Worm (Caenorhabditis elegans) whole organism, L3 larva: ENCODE measurements around the gene srbc-12.

Experiments used
- R02D3.7 ChIP-seq: fragments of 150-350 bp; optimal IDR thresholded peaks from 2 replicates; lab custom pipeline; 2014; ENCODE audit warnings: missing biosample characterization, missing genetic modification characterization
- ZK546.5 ChIP-seq: sonication (generic microtip); optimal IDR thresholded peaks from 2 replicates; lab custom pipeline; 2017; ENCODE audit warnings: missing biosample characterization, missing genetic modification characterization
- aly-2 ChIP-seq: fragments of 150-350 bp; optimal IDR thresholded peaks from 2 replicates; lab custom pipeline; 2014; ENCODE audit warnings: missing biosample characterization, missing genetic modification characterization
- ama-1 ChIP-seq: fragments of 150-350 bp; optimal IDR thresholded peaks from 2 replicates; lab custom pipeline; 2018
- ceh-16 ChIP-seq: sonication (generic microtip); optimal IDR thresholded peaks from 2 replicates; lab custom pipeline; 2017; ENCODE audit warnings: missing biosample characterization, missing genetic modification characterization
- ceh-82 ChIP-seq: fragments of 150-350 bp; optimal IDR thresholded peaks from 2 replicates; lab custom pipeline; 2014; ENCODE audit warnings: missing biosample characterization, missing genetic modification characterization
- ceh-9 ChIP-seq: sonication (generic microtip); optimal IDR thresholded peaks from 2 replicates; lab custom pipeline; 2018; ENCODE audit warnings: missing biosample characterization, missing genetic modification characterization
- daf-12 ChIP-seq: fragments of 150-350 bp; optimal IDR thresholded peaks from 2 replicates; lab custom pipeline; 2014; ENCODE audit warnings: missing biosample characterization, missing genetic modification reagents, missing genetic modification characterization
- egl-27 ChIP-seq: sonication (generic microtip); optimal IDR thresholded peaks from 4 replicates; lab custom pipeline; 2017; ENCODE audit warnings: missing biosample characterization, missing genetic modification reagents, missing genetic modification characterization
- egl-5 ChIP-seq: fragments of 150-350 bp; optimal IDR thresholded peaks from 2 replicates; lab custom pipeline; 2017; ENCODE audit warnings: missing biosample characterization, missing genetic modification reagents, missing genetic modification characterization, inconsistent platforms
- elt-3 ChIP-seq, 3 experiments: fragments of 150-350 bp in 1 of 3; sonication (generic microtip) in 2 of 3; optimal IDR thresholded peaks; 2 replicates in 2 of 3; 4 replicates in 1 of 3; lab custom pipeline; 2014 to 2017; ENCODE audit warnings: missing biosample characterization in 3 of 3, missing genetic modification characterization in 3 of 3
- eor-1 ChIP-seq, 2 experiments: fragments of 150-350 bp; optimal IDR thresholded peaks; 2 replicates each; lab custom pipeline; 2014 to 2018; ENCODE audit warnings: missing biosample characterization in 2 of 2, missing genetic modification characterization in 2 of 2
- fkh-10 ChIP-seq: sonication (generic microtip); optimal IDR thresholded peaks from 2 replicates; lab custom pipeline; 2017; ENCODE audit warnings: missing biosample characterization, missing genetic modification reagents, missing genetic modification characterization
- fkh-2 ChIP-seq: fragments of 150-350 bp; optimal IDR thresholded peaks from 2 replicates; lab custom pipeline; 2014; ENCODE audit warnings: missing biosample characterization, missing genetic modification reagents, missing genetic modification characterization
- fos-1 ChIP-seq: fragments of 150-350 bp; optimal IDR thresholded peaks from 2 replicates; lab custom pipeline; 2014; ENCODE audit warnings: missing biosample characterization, missing genetic modification characterization
- hmg-11 ChIP-seq: sonication (generic microtip); optimal IDR thresholded peaks from 2 replicates; lab custom pipeline; 2016; ENCODE audit warnings: missing genetic modification characterization, missing compliant biosample characterization
- lin-15B ChIP-seq: fragments of 150-350 bp; optimal IDR thresholded peaks from 2 replicates; lab custom pipeline; 2014; ENCODE audit warnings: missing biosample characterization, missing genetic modification characterization
- lin-39 ChIP-seq: fragments of 150-350 bp; optimal IDR thresholded peaks from 2 replicates; lab custom pipeline; 2018; ENCODE audit warnings: missing biosample characterization, missing genetic modification reagents, missing genetic modification characterization
- lsy-12 ChIP-seq: sonication (generic microtip); optimal IDR thresholded peaks from 2 replicates; lab custom pipeline; 2016; ENCODE audit warnings: mild to moderate bottlenecking, missing genetic modification characterization, missing compliant biosample characterization
- mml-1 ChIP-seq: fragments of 150-350 bp; sonication (generic microtip); optimal IDR thresholded peaks from 3 replicates; lab custom pipeline; 2014; ENCODE audit warnings: missing biosample characterization, missing genetic modification characterization
- nfya-1 ChIP-seq: sonication (generic microtip); optimal IDR thresholded peaks from 2 replicates; lab custom pipeline; 2017; ENCODE audit warnings: missing genetic modification characterization, mild to moderate bottlenecking, missing compliant biosample characterization, antibody characterized with exemption, moderate library complexity; ENCODE audit not compliant: insufficient read depth
- nhr-11 ChIP-seq: fragments of 150-350 bp; optimal IDR thresholded peaks from 2 replicates; lab custom pipeline; 2014; ENCODE audit warnings: missing biosample characterization, missing genetic modification characterization
- nhr-12 ChIP-seq: fragments of 150-350 bp; optimal IDR thresholded peaks from 2 replicates; lab custom pipeline; 2014; ENCODE audit warnings: missing biosample characterization, missing genetic modification characterization
- nhr-237 ChIP-seq: fragments of 150-350 bp; optimal IDR thresholded peaks from 2 replicates; lab custom pipeline; 2014; ENCODE audit warnings: missing biosample characterization, missing genetic modification characterization
- nhr-28 ChIP-seq: fragments of 150-350 bp; optimal IDR thresholded peaks from 2 replicates; lab custom pipeline; 2014; ENCODE audit warnings: missing biosample characterization, missing genetic modification characterization
- nhr-43 ChIP-seq: sonication (generic microtip); optimal IDR thresholded peaks from 2 replicates; lab custom pipeline; 2016; ENCODE audit warnings: mild to moderate bottlenecking, missing genetic modification characterization, missing compliant biosample characterization; ENCODE audit not compliant: poor library complexity, severe bottlenecking
- nhr-67 ChIP-seq: fragments of 150-350 bp; optimal IDR thresholded peaks from 2 replicates; lab custom pipeline; 2014; ENCODE audit warnings: missing biosample characterization, missing genetic modification characterization
- nhr-76 ChIP-seq: fragments of 150-350 bp; sonication (generic microtip); optimal IDR thresholded peaks from 5 replicates; lab custom pipeline; 2014; ENCODE audit warnings: missing biosample characterization, missing genetic modification characterization
- pha-4 ChIP-seq: fragments of 150-350 bp; optimal IDR thresholded peaks from 2 replicates; lab custom pipeline; 2014; ENCODE audit warnings: missing biosample characterization, missing genetic modification reagents, missing genetic modification characterization
- pqm-1 ChIP-seq: fragments of 150-350 bp; optimal IDR thresholded peaks from 2 replicates; lab custom pipeline; 2017; ENCODE audit warnings: missing biosample characterization, missing genetic modification characterization, inconsistent platforms
- sea-2 ChIP-seq: fragments of 150-350 bp; sonication (generic microtip); optimal IDR thresholded peaks from 4 replicates; lab custom pipeline; 2014; ENCODE audit warnings: missing biosample characterization, missing genetic modification reagents, missing genetic modification characterization
- skn-1 ChIP-seq: fragments of 150-350 bp; optimal IDR thresholded peaks from 2 replicates; lab custom pipeline; 2014; ENCODE audit warnings: missing biosample characterization, missing genetic modification characterization
- snpc-4 ChIP-seq: fragments of 150-350 bp; optimal IDR thresholded peaks from 2 replicates; lab custom pipeline; 2014; ENCODE audit warnings: missing biosample characterization, missing genetic modification characterization
- unc-39 ChIP-seq: sonication (generic microtip); optimal IDR thresholded peaks from 4 replicates; lab custom pipeline; 2017; ENCODE audit warnings: missing biosample characterization, missing genetic modification characterization
- unc-62 ChIP-seq: fragments of 150-350 bp; sonication (generic microtip); optimal IDR thresholded peaks from 4 replicates; lab custom pipeline; 2014; ENCODE audit warnings: missing biosample characterization, missing genetic modification reagents, missing genetic modification characterization
- zag-1 ChIP-seq: fragments of 150-350 bp; optimal IDR thresholded peaks from 2 replicates; lab custom pipeline; 2014; ENCODE audit warnings: missing biosample characterization, missing genetic modification characterization
- ztf-11 ChIP-seq: fragments of 150-350 bp; optimal IDR thresholded peaks from 2 replicates; lab custom pipeline; 2014; ENCODE audit warnings: missing biosample characterization, missing genetic modification characterization
- ztf-4 ChIP-seq: fragments of 150-350 bp; optimal IDR thresholded peaks from 2 replicates; lab custom pipeline; 2014; ENCODE audit warnings: missing biosample characterization, missing genetic modification characterization

srbc-12 gene

DNA sequence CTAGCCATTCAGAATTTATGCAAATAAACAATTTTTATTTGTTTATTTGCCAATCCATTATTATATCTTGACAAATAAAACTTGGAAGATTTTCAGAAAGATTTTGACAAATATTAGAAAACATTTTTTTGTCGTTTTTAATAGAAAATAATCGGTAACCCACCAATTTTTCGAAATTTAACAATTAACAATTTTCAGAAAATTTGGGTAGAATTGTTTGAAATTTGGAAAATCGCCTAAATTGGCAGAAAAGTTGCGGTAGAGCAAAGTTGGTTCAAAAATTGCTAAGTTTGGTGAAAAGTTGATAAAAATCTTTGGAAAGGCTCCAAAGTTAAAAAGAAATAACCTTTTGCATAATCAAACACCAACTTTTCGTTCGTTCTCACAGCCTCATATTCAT, 41.4 kb upstream of the srbc-12 start:
- TF ChIP-seq ama-1 (lab: Kevin White, UChicago) (no peak), nfya-1 (tag; lab: Kevin White, UChicago) (no peak), fos-1 (tag; lab: Kevin White, UChicago) (no peak), zag-1 (tag; lab: Kevin White, UChicago) (no peak), pha-4 (tag; lab: Kevin White, UChicago) (no peak), mml-1 (tag; lab: Kevin White, UChicago) (no peak), fkh-2 (no peak), unc-62 (no peak)

DNA sequence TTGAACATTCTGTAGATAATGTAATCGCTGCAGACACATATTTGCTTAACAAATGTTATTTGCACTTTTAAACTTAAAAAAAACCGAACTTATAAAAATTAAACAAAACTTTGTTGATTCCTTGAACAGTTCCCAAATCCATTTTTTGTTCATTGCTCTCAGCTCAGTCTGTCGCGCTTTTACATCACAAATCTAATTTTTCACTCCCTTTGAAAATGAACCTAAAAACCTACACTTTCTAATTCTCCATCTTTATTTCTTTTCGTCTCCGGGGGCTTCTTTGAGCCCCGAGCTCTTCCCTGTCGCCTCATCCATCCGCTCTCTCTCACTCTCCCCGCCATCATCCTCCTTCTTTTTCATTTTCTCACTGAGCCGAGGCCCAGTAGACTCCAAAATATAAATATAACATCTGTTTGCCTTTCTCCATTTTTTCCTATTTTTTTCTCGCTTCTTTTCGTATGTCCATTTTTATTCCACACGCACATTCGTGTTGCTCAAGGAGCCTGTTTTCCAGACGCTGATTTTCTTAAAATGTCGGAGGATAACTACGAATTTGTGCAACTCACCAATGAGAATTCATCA, 39.2 kb upstream of the srbc-12 start, which contains the start of gene R13D11.4:
Gene R13D11.4 (plus strand): TSS at position 532 of the 582 bp plus-strand sequence.
- TF ChIP-seq hmg-11 (peak; percentile 23), snpc-4 (no peak), egl-27 (tag; lab: Kevin White, UChicago) (no peak), ceh-16 (tag; lab: Kevin White, UChicago) (no peak), unc-39 (tag; lab: Kevin White, UChicago) (no peak), skn-1 (tag; lab: Kevin White, UChicago) (no peak), daf-12 (no peak), fkh-2 (no peak), mml-1 (tag; lab: Kevin White, UChicago) (no peak), elt-3 (tag; optimal IDR thresholded peaks at IDR 0.05; lab: Kevin White, UChicago) (no peak), ceh-9 (tag; lab: Kevin White, UChicago) (no peak), nfya-1 (tag; lab: Kevin White, UChicago) (peak; percentile 39), nhr-43 (tag; lab: Kevin White, UChicago) (no peak), fkh-10 (GFP tag; lab: Kevin White, UChicago) (peak; percentile 30), nhr-12 (tag; lab: Kevin White, UChicago) (no peak)

DNA sequence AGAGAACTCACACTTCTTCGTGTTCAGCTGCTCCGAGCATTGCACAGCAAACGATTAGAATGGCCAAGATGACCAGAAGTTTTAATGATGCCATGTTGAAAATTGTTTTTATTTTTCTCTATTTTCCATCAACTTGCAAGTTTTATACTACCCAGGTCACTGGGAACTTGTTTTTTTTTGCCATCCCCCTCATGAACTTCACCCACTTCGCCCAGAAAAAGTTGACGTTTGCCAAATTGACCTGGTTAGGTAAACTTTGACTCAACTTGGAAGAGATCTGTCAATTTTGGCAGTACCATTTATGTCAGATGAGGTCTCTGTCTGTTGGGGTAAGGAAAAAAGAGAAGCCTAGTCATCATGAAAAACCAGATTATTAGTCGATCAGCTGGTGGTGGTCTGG, 36.5 kb upstream of the srbc-12 start, which contains the start of gene R13D11.10:
Gene R13D11.10 (minus strand): TSS at position 101 of the 400 bp plus-strand sequence.
- TF ChIP-seq ZK546.5 (no peak), lin-15B (no peak), nhr-67 (no peak), fos-1 (tag; lab: Kevin White, UChicago) (no peak), nhr-11 (tag; lab: Kevin White, UChicago) (no peak), skn-1 (tag; lab: Kevin White, UChicago) (no peak), aly-2 (no peak), nhr-12 (tag; lab: Kevin White, UChicago) (no peak), unc-39 (tag; lab: Kevin White, UChicago) (no peak), hmg-11 (no peak), pqm-1 (tag; lab: Kevin White, UChicago) (no peak), ceh-82 (no peak), pha-4 (tag; lab: Kevin White, UChicago) (no peak), snpc-4 (no peak), lin-39 (tag; lab: Kevin White, UChicago) (no peak), fkh-10 (GFP tag; lab: Kevin White, UChicago) (no peak), nhr-76 (tag; lab: Kevin White, UChicago) (no peak), sea-2 (no peak), egl-5 (tag; lab: Kevin White, UChicago) (no peak), egl-27 (tag; lab: Kevin White, UChicago) (no peak)
- TF ChIP-seq, all 47 proteins: peak for 0

DNA sequence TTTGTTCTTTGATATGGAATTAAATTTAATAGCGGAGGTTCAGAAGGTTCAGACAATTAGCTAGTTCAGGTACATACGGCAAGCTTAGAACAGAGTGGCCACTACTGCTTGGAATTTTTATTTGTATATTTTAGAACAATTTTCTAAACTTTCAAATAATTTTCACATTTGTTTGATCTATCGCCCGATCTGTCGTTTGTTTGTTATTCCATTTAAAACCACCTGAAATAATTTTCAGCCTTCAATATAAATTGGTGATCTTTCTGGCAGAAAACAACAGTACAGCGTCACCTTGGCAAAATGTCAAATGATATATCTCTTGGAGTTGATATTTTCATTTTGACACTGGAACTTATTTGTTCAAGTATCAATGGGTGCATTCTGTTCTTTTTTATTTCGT, 34.9 kb upstream of the srbc-12 start, which contains the start of gene R13D11.3:
Gene R13D11.3 (plus strand): TSS at position 301 of the 400 bp plus-strand sequence.
- no peak for TF ChIP-seq ama-1 (lab: Kevin White, UChicago)
- TF ChIP-seq nhr-11 (tag; lab: Kevin White, UChicago) = no peak
- no peak for TF ChIP-seq nhr-237
- no peak for TF ChIP-seq eor-1 (tag; optimal IDR thresholded peaks at IDR 0.05; lab: Kevin White, UChicago)
- no peak for TF ChIP-seq nhr-28 (tag; lab: Kevin White, UChicago)
- TF ChIP-seq ztf-11 = no peak
- TF ChIP-seq lsy-12 (tag; lab: Kevin White, UChicago) = no peak
- TF ChIP-seq fkh-10 (GFP tag; lab: Kevin White, UChicago) = no peak
- TF ChIP-seq zag-1 (tag; lab: Kevin White, UChicago) = no peak
- TF ChIP-seq fkh-2 = no peak
- TF ChIP-seq daf-12 = no peak
- TF ChIP-seq lin-39 (tag; lab: Kevin White, UChicago) = no peak
- no peak for TF ChIP-seq ztf-4 (tag; lab: Kevin White, UChicago)
- no peak for TF ChIP-seq aly-2
- TF ChIP-seq R02D3.7 (tag; lab: Kevin White, UChicago) = no peak
- no peak for TF ChIP-seq fos-1 (tag; lab: Kevin White, UChicago)
